Worm (Caenorhabditis elegans) whole organism, mixed stage, embryonic: ENCODE results near the gene srt-50.

Source experiments
- M03D4.4 ChIP-seq: sonication (generic microtip); optimal IDR thresholded peaks from 2 replicates; lab custom pipeline; 2017; ENCODE audit warnings: mild to moderate bottlenecking, missing genetic modification characterization, missing compliant biosample characterization
- bed-3 ChIP-seq: fragments of 200-800 bp; sonication (Bioruptor generic); optimal IDR thresholded peaks from 3 replicates; lab custom pipeline; 2018; ENCODE audit warnings: mild to moderate bottlenecking, missing genetic modification characterization, moderate library complexity, missing compliant biosample characterization
- blmp-1 ChIP-seq: fragments of 150-350 bp; optimal IDR thresholded peaks from 2 replicates; lab custom pipeline; 2014; ENCODE audit warnings: missing biosample characterization, missing genetic modification characterization
- ceh-39 ChIP-seq: fragments of 150-350 bp; optimal IDR thresholded peaks from 2 replicates; lab custom pipeline; 2014; ENCODE audit warnings: missing biosample characterization, missing genetic modification characterization
- ceh-43 ChIP-seq: fragments of 200-800 bp; sonication (Bioruptor generic); optimal IDR thresholded peaks from 2 replicates; lab custom pipeline; 2018; ENCODE audit warnings: mild to moderate bottlenecking, missing genetic modification characterization, moderate library complexity, missing compliant biosample characterization
- ceh-83 ChIP-seq: fragments of 200-800 bp; sonication (Bioruptor generic); optimal IDR thresholded peaks from 2 replicates; lab custom pipeline; 2018; ENCODE audit warnings: mild to moderate bottlenecking, missing genetic modification characterization, missing compliant biosample characterization
- ces-1 ChIP-seq: fragments of 150-350 bp; optimal IDR thresholded peaks from 2 replicates; lab custom pipeline; 2014; ENCODE audit warnings: missing biosample characterization, missing genetic modification reagents, missing genetic modification characterization
- cnd-1 ChIP-seq: fragments of 200-800 bp; sonication (Bioruptor generic); optimal IDR thresholded peaks from 2 replicates; lab custom pipeline; 2018; ENCODE audit warnings: mild to moderate bottlenecking, missing genetic modification characterization, missing compliant biosample characterization
- drap-1 ChIP-seq: fragments of 200-800 bp; sonication (Bioruptor generic); optimal IDR thresholded peaks from 3 replicates; lab custom pipeline; 2018; ENCODE audit warnings: mild to moderate bottlenecking, missing genetic modification characterization, missing compliant biosample characterization
- elt-1 ChIP-seq: sonication (generic microtip); optimal IDR thresholded peaks from 2 replicates; lab custom pipeline; 2017; ENCODE audit warnings: missing genetic modification characterization, mild to moderate bottlenecking, missing compliant biosample characterization, antibody characterized with exemption, moderate library complexity, borderline replicate concordance; ENCODE audit not compliant: insufficient read depth
- elt-3 ChIP-seq: fragments of 150-350 bp; optimal IDR thresholded peaks from 2 replicates; lab custom pipeline; 2014; ENCODE audit warnings: missing biosample characterization, missing genetic modification characterization
- flh-1 ChIP-seq: fragments of 200-800 bp; sonication (Bioruptor generic); optimal IDR thresholded peaks from 2 replicates; lab custom pipeline; 2018; ENCODE audit warnings: mild to moderate bottlenecking, missing genetic modification characterization, moderate library complexity, missing compliant biosample characterization
- ham-2 ChIP-seq: fragments of 200-800 bp; sonication (Bioruptor generic); optimal IDR thresholded peaks from 2 replicates; lab custom pipeline; 2018; ENCODE audit warnings: mild to moderate bottlenecking, missing genetic modification characterization, missing compliant biosample characterization
- hlh-1 ChIP-seq: fragments of 150-350 bp; optimal IDR thresholded peaks from 2 replicates; lab custom pipeline; 2014; ENCODE audit warnings: missing biosample characterization, missing genetic modification reagents, missing genetic modification characterization
- lin-13 ChIP-seq: fragments of 150-350 bp; optimal IDR thresholded peaks from 2 replicates; lab custom pipeline; 2014; ENCODE audit warnings: missing biosample characterization, missing genetic modification characterization
- lin-32 ChIP-seq: fragments of 200-800 bp; sonication (Bioruptor generic); optimal IDR thresholded peaks from 2 replicates; lab custom pipeline; 2018; ENCODE audit warnings: mild to moderate bottlenecking, missing genetic modification characterization, missing compliant biosample characterization
- lsy-2 ChIP-seq: fragments of 150-350 bp; optimal IDR thresholded peaks from 2 replicates; lab custom pipeline; 2014; ENCODE audit warnings: missing biosample characterization, missing genetic modification characterization
- mab-5 ChIP-seq: fragments of 150-350 bp; optimal IDR thresholded peaks from 2 replicates; lab custom pipeline; 2014; ENCODE audit warnings: missing biosample characterization, missing genetic modification characterization
- mep-1 ChIP-seq: fragments of 150-350 bp; optimal IDR thresholded peaks from 2 replicates; lab custom pipeline; 2017; ENCODE audit warnings: missing biosample characterization, missing genetic modification reagents, missing genetic modification characterization, inconsistent platforms
- mls-2 ChIP-seq: sonication (generic microtip); optimal IDR thresholded peaks from 2 replicates; lab custom pipeline; 2016; ENCODE audit warnings: mild to moderate bottlenecking, missing genetic modification characterization, moderate library complexity, missing compliant biosample characterization
- nhr-12 ChIP-seq: fragments of 150-350 bp; optimal IDR thresholded peaks from 2 replicates; lab custom pipeline; 2014; ENCODE audit warnings: missing biosample characterization, missing genetic modification characterization
- nhr-2 ChIP-seq: fragments of 150-350 bp; optimal IDR thresholded peaks from 2 replicates; lab custom pipeline; 2014; ENCODE audit warnings: missing biosample characterization, missing genetic modification characterization
- nhr-237 ChIP-seq: fragments of 150-350 bp; optimal IDR thresholded peaks from 2 replicates; lab custom pipeline; 2014; ENCODE audit warnings: missing biosample characterization, missing genetic modification characterization
- nhr-28 ChIP-seq: fragments of 150-350 bp; optimal IDR thresholded peaks from 2 replicates; lab custom pipeline; 2014; ENCODE audit warnings: missing biosample characterization, missing genetic modification characterization
- nhr-76 ChIP-seq: sonication (generic microtip); optimal IDR thresholded peaks from 2 replicates; lab custom pipeline; 2017; ENCODE audit warnings: missing biosample characterization, missing genetic modification characterization
- pha-4 ChIP-seq: fragments of 150-350 bp; optimal IDR thresholded peaks from 2 replicates; lab custom pipeline; 2018; ENCODE audit warnings: missing biosample characterization, missing genetic modification reagents, missing genetic modification characterization
- sem-2 ChIP-seq: fragments of 200-800 bp; sonication (Bioruptor generic); optimal IDR thresholded peaks from 2 replicates; lab custom pipeline; 2018; ENCODE audit warnings: mild to moderate bottlenecking, missing genetic modification characterization, missing compliant biosample characterization
- snpc-4 ChIP-seq: fragments of 150-350 bp; optimal IDR thresholded peaks from 2 replicates; lab custom pipeline; 2014; ENCODE audit warnings: missing biosample characterization, missing genetic modification characterization
- sptf-1 ChIP-seq: sonication (generic microtip); optimal IDR thresholded peaks from 2 replicates; lab custom pipeline; 2017; ENCODE audit warnings: mild to moderate bottlenecking, missing genetic modification characterization, moderate library complexity, missing compliant biosample characterization
- tbx-8 ChIP-seq: fragments of 200-800 bp; sonication (Bioruptor generic); optimal IDR thresholded peaks from 2 replicates; lab custom pipeline; 2018; ENCODE audit warnings: mild to moderate bottlenecking, missing genetic modification characterization, moderate library complexity, missing compliant biosample characterization
- unc-120 ChIP-seq: sonication (generic microtip); optimal IDR thresholded peaks from 2 replicates; lab custom pipeline; 2017; ENCODE audit warnings: missing genetic modification characterization, missing compliant biosample characterization; ENCODE audit not compliant: poor library complexity, severe bottlenecking
- unc-39 ChIP-seq: fragments of 150-350 bp; optimal IDR thresholded peaks from 2 replicates; lab custom pipeline; 2014; ENCODE audit warnings: missing biosample characterization, missing genetic modification characterization
- unc-62 ChIP-seq: fragments of 150-350 bp; optimal IDR thresholded peaks from 2 replicates; lab custom pipeline; 2014; ENCODE audit warnings: missing biosample characterization, missing genetic modification reagents, missing genetic modification characterization
- zip-8 ChIP-seq: fragments of 150-350 bp; optimal IDR thresholded peaks from 2 replicates; lab custom pipeline; 2014; ENCODE audit warnings: missing biosample characterization, missing genetic modification characterization
- ztf-11 ChIP-seq: fragments of 150-350 bp; optimal IDR thresholded peaks from 2 replicates; lab custom pipeline; 2014; ENCODE audit warnings: missing biosample characterization, missing genetic modification characterization

The srt-50 gene

ce11 chrIV:15074392-15074791 lies at the start of gene srt-50:
Gene srt-50, plus strand, starts transcription at chrIV:15074692.
- TF ChIP-seq hlh-1 (tag; lab: Kevin White, UChicago) (no peak), ces-1 (GFP tag; lab: Kevin White, UChicago) (no peak), lin-32 (GFP tag; lab: Kevin White, UChicago) (no peak), cnd-1 (tag; lab: Kevin White, UChicago) (no peak), blmp-1 (tag; lab: Kevin White, UChicago) (no peak), ceh-39 (tag; lab: Kevin White, UChicago) (no peak), nhr-28 (no peak), elt-1 (tag; lab: Kevin White, UChicago) (no peak), ham-2 (GFP tag; lab: Kevin White, UChicago) (no peak), unc-39 (tag; lab: Kevin White, UChicago) (no peak), ceh-83 (GFP tag; lab: Kevin White, UChicago) (no peak), nhr-2 (tag; lab: Kevin White, UChicago) (no peak), sptf-1 (no peak), lsy-2 (tag; lab: Kevin White, UChicago) (no peak), unc-62 (GFP tag; lab: Kevin White, UChicago) (no peak)

DNA sequence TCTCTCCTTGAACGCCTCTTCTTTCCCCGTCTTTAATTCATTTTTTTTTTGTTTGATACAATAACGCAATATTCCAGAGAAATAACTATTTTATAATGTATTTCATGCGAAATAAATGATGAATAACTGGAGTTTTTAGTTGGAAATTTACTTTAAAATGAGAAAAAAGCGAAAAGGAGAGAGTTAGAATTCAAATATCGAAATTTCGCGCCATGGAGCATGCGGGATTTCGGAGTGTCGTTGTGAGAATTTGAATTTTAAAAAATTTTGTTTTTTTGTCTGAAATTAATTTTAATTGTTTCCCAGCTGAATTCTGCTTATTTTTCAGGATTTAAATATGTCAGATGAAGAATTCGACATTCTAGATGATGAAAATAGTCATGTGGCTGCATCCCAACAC lies 49.1 kb upstream of the srt-50 start, which contains the start of gene fcd-2:
fcd-2 (plus strand) TSS at position 327 of the 400 bp plus-strand sequence.
- TF ChIP-seq mep-1 (tag; lab: Kevin White, UChicago) (peak; percentile 60), pha-4 (tag; lab: Kevin White, UChicago) (peak; percentile 5), ceh-83 (GFP tag; lab: Kevin White, UChicago) (no peak), lin-13 (tag; lab: Kevin White, UChicago) (peak; percentile 34), bed-3 (GFP tag; lab: Kevin White, UChicago) (no peak), drap-1 (GFP tag; lab: Kevin White, UChicago) (no peak), mls-2 (no peak), M03D4.4 (no peak), nhr-12 (tag; lab: Kevin White, UChicago) (no peak), hlh-1 (tag; lab: Kevin White, UChicago) (no peak), nhr-76 (no peak), elt-1 (tag; lab: Kevin White, UChicago) (no peak), nhr-28 (no peak), lsy-2 (tag; lab: Kevin White, UChicago) (peak; percentile 28), sem-2 (GFP tag; lab: Kevin White, UChicago) (no peak), elt-3 (tag; lab: Kevin White, UChicago) (no peak), nhr-237 (peak; percentile 35), unc-39 (tag; lab: Kevin White, UChicago) (no peak), mab-5 (peak; percentile 28), unc-120 (tag; lab: Kevin White, UChicago) (no peak), ceh-39 (tag; lab: Kevin White, UChicago) (no peak), nhr-2 (tag; lab: Kevin White, UChicago) (no peak), blmp-1 (tag; lab: Kevin White, UChicago) (no peak), snpc-4 (tag; lab: Kevin White, UChicago) (no peak), flh-1 (GFP tag; lab: Kevin White, UChicago) (no peak), sptf-1 (no peak), tbx-8 (GFP tag; lab: Kevin White, UChicago) (no peak), ham-2 (GFP tag; lab: Kevin White, UChicago) (no peak), unc-62 (GFP tag; lab: Kevin White, UChicago) (no peak), ztf-11 (tag; lab: Kevin White, UChicago) (no peak), zip-8 (tag; lab: Kevin White, UChicago) (no peak), lin-32 (GFP tag; lab: Kevin White, UChicago) (no peak), cnd-1 (tag; lab: Kevin White, UChicago) (no peak), ceh-43 (GFP tag; lab: Kevin White, UChicago) (no peak), ces-1 (GFP tag; lab: Kevin White, UChicago) (peak; percentile 33)

DNA sequence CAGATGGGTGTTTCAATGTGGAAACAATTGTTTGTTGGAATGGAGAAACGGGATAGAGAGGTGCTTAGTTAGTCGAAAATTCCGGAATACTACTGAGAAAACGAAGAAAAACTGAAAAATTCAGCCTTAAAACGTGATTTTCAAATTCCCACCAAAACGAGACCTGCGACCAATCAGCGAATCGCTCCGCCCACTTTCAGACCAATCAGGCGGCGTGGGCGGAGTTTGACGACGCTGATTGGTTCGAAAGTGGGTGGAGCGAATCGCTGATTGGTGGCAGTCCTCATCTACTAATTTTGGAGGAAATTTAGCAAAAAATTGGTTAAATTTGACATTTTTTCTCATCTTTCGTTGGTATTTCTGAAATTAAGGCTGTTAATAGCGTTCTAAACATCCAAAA lies 47.2 kb upstream of the srt-50 start:
- no peak for TF ChIP-seq sptf-1
- TF ChIP-seq pha-4 (tag; lab: Kevin White, UChicago) = no peak
- TF ChIP-seq unc-62 (GFP tag; lab: Kevin White, UChicago) = no peak
- TF ChIP-seq nhr-28 = no peak
- no peak for TF ChIP-seq sem-2 (GFP tag; lab: Kevin White, UChicago)
- TF ChIP-seq nhr-237 = no peak
- TF ChIP-seq nhr-76 = no peak
- TF ChIP-seq unc-120 (tag; lab: Kevin White, UChicago) = no peak
- no peak for TF ChIP-seq mls-2
- TF ChIP-seq zip-8 (tag; lab: Kevin White, UChicago) = no peak
- no peak for TF ChIP-seq mab-5
- TF ChIP-seq ces-1 (GFP tag; lab: Kevin White, UChicago) = no peak
- TF ChIP-seq lin-13 (tag; lab: Kevin White, UChicago) = no peak
- TF ChIP-seq M03D4.4 = no peak
- no peak for TF ChIP-seq lsy-2 (tag; lab: Kevin White, UChicago)
- TF ChIP-seq ceh-39 (tag; lab: Kevin White, UChicago) = no peak
- no peak for TF ChIP-seq nhr-12 (tag; lab: Kevin White, UChicago)
